Fruit fly (Drosophila melanogaster): Measurements from ENCODE around the gene CG5708.

CG5708 gene

DNA sequence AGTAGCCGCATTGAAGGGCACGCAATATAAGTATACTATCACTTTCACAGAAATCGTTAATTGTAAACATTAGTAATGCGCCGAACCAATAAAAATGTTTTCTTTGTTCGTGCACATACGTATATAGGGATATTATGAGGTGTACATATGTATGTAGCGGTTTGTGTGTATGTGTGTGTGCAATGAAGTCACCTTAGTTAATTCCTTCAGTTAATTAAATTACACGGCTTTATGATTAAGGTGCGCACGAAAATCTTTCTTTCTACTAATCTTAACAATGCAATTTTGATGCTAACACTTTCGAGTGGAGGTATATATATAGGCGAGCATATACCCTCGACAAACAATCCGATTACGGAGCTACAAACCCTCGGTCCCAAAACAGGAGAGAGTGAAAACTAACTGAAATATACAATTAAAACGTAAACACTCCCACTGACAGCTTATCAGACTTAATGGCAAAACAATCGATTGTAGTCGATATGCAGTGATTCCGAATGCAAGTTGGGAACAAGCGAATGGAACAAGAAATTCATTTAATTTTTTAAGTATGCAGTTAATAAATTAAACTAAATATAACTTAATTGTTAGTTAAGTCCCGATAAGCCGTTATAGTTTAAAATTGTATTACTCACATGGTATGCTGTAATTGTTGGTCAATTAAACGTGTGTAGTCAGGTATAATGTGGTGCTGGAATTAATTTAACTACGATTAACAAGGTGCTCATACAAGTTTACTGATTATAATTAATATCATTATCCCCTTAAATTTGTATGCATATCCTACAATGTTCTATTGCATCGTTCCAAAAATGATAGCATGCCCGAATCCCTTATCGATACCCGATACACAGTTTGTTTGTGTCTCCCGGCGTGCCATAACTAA lies 5.9 kb downstream of the CG5708 start, which contains the start of the genes Npc1a and Prosalpha6 (continued):
- TF ChIP-seq chm (GFP tag; IDR thresholded peaks at IDR 0.05) (0 out of 2 replicates have a peak, but pooled peaks have one; percentile 10), CG11504 (tag; optimal IDR thresholded peaks at IDR 0.05) (no peak), trem (tag; optimal IDR thresholded peaks at IDR 0.05) (peak; percentile 39), D (optimal IDR thresholded peaks at IDR 0.05) (no peak), D (GFP tag; optimal IDR thresholded peaks at IDR 0.05) (no peak), CG12744 (GFP tag; optimal IDR thresholded peaks at IDR 0.05) (no peak), CG8290 (GFP tag; optimal IDR thresholded peaks at IDR 0.05) (peak; percentile 77), CG8290 (tag; optimal IDR thresholded peaks at IDR 0.05) (peak; percentile 72 to 82), schlank (tag; optimal IDR thresholded peaks at IDR 0.05) (no peak), exex (tag; optimal IDR thresholded peaks at IDR 0.05) (peak; percentile 31), CG10321 (GFP tag; IDR thresholded peaks at IDR 0.05) (no peak), Mad (GFP tag; optimal IDR thresholded peaks at IDR 0.05) (peak; percentile 30), Deaf1 (tag; optimal IDR thresholded peaks at IDR 0.05) (no peak), prd (optimal IDR thresholded peaks at IDR 0.05) (no peak), prd (GFP tag; IDR thresholded peaks at IDR 0.05) (no peak), kay (GFP tag; optimal IDR thresholded peaks at IDR 0.05) (no peak), Nf-YC (tag; optimal IDR thresholded peaks at IDR 0.05) (peak; percentile 30), Fer3 (tag; optimal IDR thresholded peaks at IDR 0.05) (no peak), Sry-β (GFP tag; optimal IDR thresholded peaks at IDR 0.05) (peak; percentile 46), zf30C (GFP tag; optimal IDR thresholded peaks at IDR 0.05) (no peak), Xbp1 (GFP tag; optimal IDR thresholded peaks at IDR 0.05) (peak; percentile 15), CG8924 (tag; optimal IDR thresholded peaks at IDR 0.05) (peak; percentile 47), cato (GFP tag; optimal IDR thresholded peaks at IDR 0.05; ENCODE audit: borderline replicate concordance) (no peak), maf-S (GFP tag; optimal IDR thresholded peaks at IDR 0.05) (no peak), CG7357 (GFP tag; IDR thresholded peaks at IDR 0.05) (no peak), CG7556 (GFP tag; optimal IDR thresholded peaks at IDR 0.05) (no peak), CG10654 (GFP tag; optimal IDR thresholded peaks at IDR 0.05) (no peak), ac (GFP tag; optimal IDR thresholded peaks at IDR 0.05) (no peak), CG1529 (GFP tag; optimal IDR thresholded peaks at IDR 0.05) (no peak), Asciz (GFP tag; optimal IDR thresholded peaks at IDR 0.05) (no peak), dan (GFP tag; IDR thresholded peaks at IDR 0.05) (no peak), CG7987 (GFP tag; optimal IDR thresholded peaks at IDR 0.05) (no peak), Lpt (GFP tag; optimal IDR thresholded peaks at IDR 0.05) (no peak), CG14667 (GFP tag; IDR thresholded peaks at IDR 0.05) (peak; percentile 82), pan (optimal IDR thresholded peaks at IDR 0.05) (no peak), pan (GFP tag; optimal IDR thresholded peaks at IDR 0.05 in 1 of 2, IDR thresholded peaks at IDR 0.05 in 1 of 2) (no peak), onecut (GFP tag; IDR thresholded peaks at IDR 0.05) (no peak), fd3F (GFP tag; optimal IDR thresholded peaks at IDR 0.05) (no peak), BEAF-32 (GFP tag; optimal IDR thresholded peaks at IDR 0.05) (peak; percentile 88), Drgx (GFP tag; IDR thresholded peaks at IDR 0.05) (no peak), CG16815 (GFP tag; optimal IDR thresholded peaks at IDR 0.05) (no peak), CG18011 (GFP tag; optimal IDR thresholded peaks at IDR 0.05) (no peak), Ravus (GFP tag; IDR thresholded peaks at IDR 0.05) (no peak), vvl (GFP tag; IDR thresholded peaks at IDR 0.05) (no peak), PHDP (tag; optimal IDR thresholded peaks at IDR 0.05) (no peak), hbn (GFP tag; IDR thresholded peaks at IDR 0.05; ENCODE audit: partially characterized antibody) (peak; percentile 54), CG34224 (GFP tag; IDR thresholded peaks at IDR 0.05; ENCODE audit: partially characterized antibody) (no peak), CG17802 (tag; optimal IDR thresholded peaks at IDR 0.05) (peak; percentile 25), CG31441 (GFP tag; IDR thresholded peaks at IDR 0.05) (no peak), CG1792 (GFP tag; optimal IDR thresholded peaks at IDR 0.05) (no peak)

Measured in whole organism, embryonic.